Worm (Caenorhabditis elegans): Measurements from ENCODE around the gene mdt-29.

DNA sequence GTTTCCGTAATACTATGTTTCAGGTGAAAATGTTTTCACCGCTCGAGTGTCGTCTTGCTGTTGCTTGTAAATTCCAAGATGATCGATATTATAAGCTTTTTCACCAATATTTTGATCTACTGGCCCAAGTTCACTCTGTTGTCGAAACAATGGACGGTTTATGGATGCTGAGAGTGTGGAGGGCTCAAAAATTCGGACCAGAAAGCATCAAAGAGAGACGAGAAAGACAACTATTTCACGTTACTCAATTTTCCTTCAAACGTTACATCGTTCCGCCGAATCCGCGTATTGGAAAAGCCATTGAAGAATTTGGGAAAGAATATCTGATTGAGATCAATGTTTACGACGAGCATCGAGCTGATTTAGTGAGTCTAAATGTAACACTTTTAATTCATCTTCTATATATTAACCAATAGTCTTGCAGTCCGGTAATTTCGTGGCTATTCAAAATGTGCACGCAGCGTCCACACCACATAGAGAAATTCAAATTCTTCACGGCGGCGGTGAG lies 7.3 kb downstream of the mdt-29 start, which contains the start of gene pot-3:
- no peak for TF ChIP-seq him-1 (tag; optimal IDR thresholded peaks at IDR 0.05)
- no peak for TF ChIP-seq W03F9.2 (tag; optimal IDR thresholded peaks at IDR 0.05)
- TF ChIP-seq dao-5 (tag; optimal IDR thresholded peaks at IDR 0.05) = no peak

Measured in whole organism, L4/young adult.